Worm (Caenorhabditis elegans) whole organism, L2 larva: ENCODE measurements around the gene R07E5.15.

Experiments used
- nhr-25 ChIP-seq: fragments of 150-350 bp; sonication (generic microtip); optimal IDR thresholded peaks from 3 replicates; lab custom pipeline; 2014; ENCODE audit warnings: missing biosample characterization, missing genetic modification characterization
- unc-62 ChIP-seq: fragments of 150-350 bp; optimal IDR thresholded peaks from 2 replicates; lab custom pipeline; 2014; ENCODE audit warnings: missing biosample characterization, missing genetic modification reagents, missing genetic modification characterization
- zag-1 ChIP-seq: fragments of 150-350 bp; optimal IDR thresholded peaks from 2 replicates; lab custom pipeline; 2014; ENCODE audit warnings: missing biosample characterization, missing genetic modification characterization
- ztf-11 ChIP-seq: sonication (generic microtip); optimal IDR thresholded peaks from 2 replicates; lab custom pipeline; 2017; ENCODE audit warnings: missing biosample characterization, missing genetic modification characterization

- TF ChIP-seq nhr-25 (tag; lab: Kevin White, UChicago), result no peak
- TF ChIP-seq zag-1 (tag; lab: Kevin White, UChicago), result no peak
- no peak for TF ChIP-seq ztf-11 (tag; lab: Kevin White, UChicago)
- TF ChIP-seq unc-62 (GFP tag; lab: Kevin White, UChicago), result no peak
Observed at ce11 chrIII:4362332-4362731, 38.9 kb upstream of the R07E5.15 start.
